Worm (Caenorhabditis elegans): ENCODE data around the gene olrn-1.

DNA sequence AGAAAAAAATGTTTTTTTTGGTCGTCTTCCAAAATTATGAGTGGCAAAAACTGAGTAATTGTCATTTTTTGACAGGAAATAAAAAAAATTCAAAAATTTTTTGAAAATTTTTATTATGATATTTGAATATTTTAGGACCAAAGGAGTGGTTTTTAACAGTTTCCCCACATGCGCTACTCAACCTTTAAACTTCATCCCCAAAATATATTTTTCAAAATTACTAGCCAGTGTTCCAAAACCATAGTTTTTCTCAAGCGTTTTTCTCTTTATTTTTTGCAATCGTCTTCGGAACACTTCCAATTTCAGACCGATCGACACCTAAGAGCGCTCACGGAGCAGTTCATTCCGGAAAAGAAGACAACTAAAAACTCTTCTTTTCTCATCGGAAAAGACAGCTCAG, 39.5 kb downstream of the olrn-1 start, which contains the start of gene K09A9.6:
- TF ChIP-seq nhr-77 (tag; optimal IDR thresholded peaks at IDR 0.05) (no peak), zip-4 (GFP tag; optimal IDR thresholded peaks at IDR 0.05) (no peak), lsy-2 (tag; optimal IDR thresholded peaks at IDR 0.05) (no peak), C34B4.2 (tag; optimal IDR thresholded peaks at IDR 0.05) (no peak), lir-3 (tag; optimal IDR thresholded peaks at IDR 0.05; ENCODE audit: poor library complexity) (no peak), F16B12.6 (tag; optimal IDR thresholded peaks at IDR 0.05) (no peak), ztf-11 (tag; optimal IDR thresholded peaks at IDR 0.05) (no peak), nhr-19 (GFP tag; conservative IDR thresholded peaks at IDR 0.05) (no peak), nhr-237 (tag; optimal IDR thresholded peaks at IDR 0.05) (no peak), elt-2 (tag; optimal IDR thresholded peaks at IDR 0.05) (no peak), pag-3 (tag; optimal IDR thresholded peaks at IDR 0.05; ENCODE audit: borderline replicate concordance, insufficient read depth) (no peak), rnt-1 (tag; optimal IDR thresholded peaks at IDR 0.05) (no peak), zag-1 (tag; optimal IDR thresholded peaks at IDR 0.05) (no peak)
